Fruit fly (Drosophila melanogaster) S2 (cell line): Measurements from ENCODE around the gene CG13996.

ENCODE experiments used
- CG8478 ChIP-seq: fragments of >200 bp; optimal IDR thresholded peaks from 2 replicates; lab custom pipeline; 2018
- CTCF ChIP-seq, 2 experiments: fragments of >200 bp; optimal IDR thresholded peaks; 2 replicates each; lab custom pipeline; 2018

DNA sequence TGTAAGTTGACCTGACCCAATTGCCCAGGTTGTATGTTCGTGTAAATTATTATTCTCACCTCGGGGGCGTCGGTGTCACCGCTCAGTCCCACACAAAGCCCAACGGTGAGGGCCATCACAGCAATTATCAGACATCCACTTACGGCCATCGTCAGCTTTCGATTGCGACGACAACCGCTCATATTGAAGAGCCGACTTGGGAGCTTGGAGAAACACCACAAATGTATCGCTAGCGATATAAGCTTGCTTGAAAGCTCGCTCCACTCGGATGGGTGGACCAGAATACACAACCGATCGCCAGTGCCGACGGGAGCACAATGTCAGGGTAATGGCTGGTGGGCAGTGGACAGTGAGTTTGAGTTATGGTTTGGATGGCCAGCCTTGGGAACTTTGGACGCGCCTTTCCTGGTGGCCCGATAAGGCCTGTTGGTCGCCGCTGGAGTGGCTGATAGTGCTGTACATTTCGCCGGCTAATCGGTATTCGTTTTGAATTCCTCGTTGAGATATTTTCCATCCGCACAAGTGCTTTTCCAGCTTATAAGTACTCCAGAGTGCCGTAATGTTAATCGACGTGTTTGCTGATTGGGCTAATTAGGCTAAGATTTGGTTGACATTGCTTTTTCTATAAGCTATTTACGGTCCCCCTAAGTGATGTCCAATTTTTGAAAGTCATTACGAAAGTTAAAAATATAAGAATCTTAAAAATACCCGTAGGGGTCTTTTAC is 14.0 kb upstream of the CG13996 start, which contains the start of gene Gal:
- TF ChIP-seq CG8478 (lab: Kevin White, UChicago): no peak
- no peak for TF ChIP-seq CTCF (optimal IDR thresholded peaks at IDR 0.05; lab: Kevin White, UChicago)
